Fruit fly (Drosophila melanogaster) whole organism, prepupa: Measurements from ENCODE around the gene Bka.

Experiments
- Blimp-1 ChIP-seq: fragments of 200-800 bp; sonication (Bioruptor generic); optimal IDR thresholded peaks from 3 replicates; lab custom pipeline; 2017; ENCODE audit warnings: missing biosample characterization, missing genetic modification characterization, mild to moderate bottlenecking, moderate library complexity, missing genetic modification reagents
- CG10631 ChIP-seq: fragments of 200-800 bp; sonication (Bioruptor generic); optimal IDR thresholded peaks from 2 replicates; lab custom pipeline; 2016; ENCODE audit warnings: missing biosample characterization, missing genetic modification characterization
- CG10669 ChIP-seq: fragments of 200-800 bp; sonication (Bioruptor generic); optimal IDR thresholded peaks from 3 replicates; lab custom pipeline; 2018; ENCODE audit warnings: missing biosample characterization, mild to moderate bottlenecking, missing genetic modification characterization, moderate library complexity
- CG11902 ChIP-seq: fragments of 200-800 bp; sonication (Bioruptor generic); optimal IDR thresholded peaks from 3 replicates; lab custom pipeline; 2016; ENCODE audit warnings: missing biosample characterization, missing genetic modification characterization
- CG15336 ChIP-seq: fragments of 200-800 bp; sonication (Bioruptor generic); IDR thresholded peaks from 2 replicates; pipeline ENCODE4 v1.3.6; 2022; ENCODE audit warnings: missing biosample characterization, missing genetic modification characterization
- CG1621 ChIP-seq: fragments of 200-800 bp; sonication (Bioruptor generic); optimal IDR thresholded peaks from 3 replicates; lab custom pipeline; 2018; ENCODE audit warnings: missing biosample characterization, mild to moderate bottlenecking, missing genetic modification characterization
- CG16779 ChIP-seq: fragments of 200-800 bp; sonication (Bioruptor generic); optimal IDR thresholded peaks from 3 replicates; lab custom pipeline; 2017; ENCODE audit warnings: missing biosample characterization, mild to moderate bottlenecking, missing genetic modification characterization
- CG3919 ChIP-seq: fragments of 200-800 bp; sonication (Bioruptor generic); optimal IDR thresholded peaks from 3 replicates; lab custom pipeline; 2016; ENCODE audit warnings: missing biosample characterization, missing genetic modification characterization
- CG4318 ChIP-seq: fragments of 200-800 bp; sonication (Bioruptor generic); optimal IDR thresholded peaks from 3 replicates; lab custom pipeline; 2017; ENCODE audit warnings: missing biosample characterization, mild to moderate bottlenecking, missing genetic modification characterization
- CG6276 ChIP-seq: fragments of 200-800 bp; sonication (Bioruptor generic); optimal IDR thresholded peaks from 2 replicates; lab custom pipeline; 2017; ENCODE audit warnings: missing biosample characterization, mild to moderate bottlenecking, missing genetic modification characterization
- CG6792 ChIP-seq: fragments of 200-800 bp; sonication (Bioruptor generic); optimal IDR thresholded peaks from 3 replicates; lab custom pipeline; 2016; ENCODE audit warnings: missing biosample characterization, missing genetic modification characterization
- CG6808 ChIP-seq: fragments of 200-800 bp; sonication (Bioruptor generic); optimal IDR thresholded peaks from 3 replicates; lab custom pipeline; 2017; ENCODE audit warnings: missing biosample characterization, missing genetic modification characterization, mild to moderate bottlenecking, moderate library complexity, missing genetic modification reagents
- CG6854 ChIP-seq: fragments of 200-800 bp; sonication (Bioruptor generic); optimal IDR thresholded peaks from 2 replicates; lab custom pipeline; 2017; ENCODE audit warnings: missing biosample characterization, mild to moderate bottlenecking, missing genetic modification characterization
- CG7368 ChIP-seq: fragments of 200-800 bp; sonication (Bioruptor generic); optimal IDR thresholded peaks from 3 replicates; lab custom pipeline; 2016; ENCODE audit warnings: missing biosample characterization, missing genetic modification characterization
- CG8319 ChIP-seq: fragments of 200-800 bp; sonication (Bioruptor generic); optimal IDR thresholded peaks from 3 replicates; lab custom pipeline; 2016; ENCODE audit warnings: missing biosample characterization, missing genetic modification characterization
- CG9139 ChIP-seq: fragments of 200-800 bp; sonication (Bioruptor generic); optimal IDR thresholded peaks from 3 replicates; lab custom pipeline; 2017; ENCODE audit warnings: missing biosample characterization, mild to moderate bottlenecking, missing genetic modification characterization
- Eip75B ChIP-seq: fragments of 200-800 bp; sonication (Bioruptor generic); optimal IDR thresholded peaks from 3 replicates; lab custom pipeline; 2016; ENCODE audit warnings: missing biosample characterization, missing genetic modification characterization
- Ets21C ChIP-seq: fragments of 200-800 bp; sonication (Bioruptor generic); optimal IDR thresholded peaks from 3 replicates; lab custom pipeline; 2016; ENCODE audit warnings: missing biosample characterization, missing genetic modification characterization
- Ets96B ChIP-seq: fragments of 200-800 bp; optimal IDR thresholded peaks from 2 replicates; lab custom pipeline; 2019; ENCODE audit warnings: missing biosample characterization, mild to moderate bottlenecking, missing genetic modification characterization, moderate library complexity
- Gug ChIP-seq: fragments of 200-800 bp; sonication (Bioruptor generic); IDR thresholded peaks from 2 replicates; pipeline ENCODE4 v1.3.6; 2022; ENCODE audit warnings: missing biosample characterization, missing genetic modification characterization
- Hr4 ChIP-seq: fragments of 200-800 bp; sonication (Bioruptor generic); optimal IDR thresholded peaks from 3 replicates; lab custom pipeline; 2016; ENCODE audit warnings: missing biosample characterization, missing genetic modification characterization
- Lpt ChIP-seq: fragments of 200-800 bp; sonication (Bioruptor generic); optimal IDR thresholded peaks from 3 replicates; lab custom pipeline; 2016; ENCODE audit warnings: missing biosample characterization, missing genetic modification characterization
- OdsH ChIP-seq: fragments of 200-800 bp; sonication (Bioruptor generic); optimal IDR thresholded peaks from 3 replicates; lab custom pipeline; 2016; ENCODE audit warnings: missing biosample characterization, missing genetic modification characterization
- Smox ChIP-seq: fragments of 200-800 bp; sonication (Bioruptor generic); optimal IDR thresholded peaks from 3 replicates; lab custom pipeline; 2016; ENCODE audit warnings: missing biosample characterization, missing genetic modification characterization
- Sox14 ChIP-seq: fragments of 200-800 bp; sonication (Bioruptor generic); optimal IDR thresholded peaks from 3 replicates; lab custom pipeline; 2016; ENCODE audit warnings: missing biosample characterization, missing genetic modification characterization
- Sox15 ChIP-seq: fragments of 200-800 bp; sonication (Bioruptor generic); optimal IDR thresholded peaks from 3 replicates; lab custom pipeline; 2016; ENCODE audit warnings: missing biosample characterization, missing genetic modification characterization
- achi ChIP-seq: fragments of 200-800 bp; sonication (Bioruptor generic); optimal IDR thresholded peaks from 3 replicates; lab custom pipeline; 2016; ENCODE audit warnings: missing biosample characterization, missing genetic modification characterization
- acj6 ChIP-seq: fragments of 200-800 bp; sonication (Bioruptor generic); optimal IDR thresholded peaks from 3 replicates; lab custom pipeline; 2016; ENCODE audit warnings: missing biosample characterization, missing genetic modification characterization
- cyc ChIP-seq: fragments of 200-800 bp; sonication (Bioruptor generic); optimal IDR thresholded peaks from 3 replicates; lab custom pipeline; 2016; ENCODE audit warnings: missing biosample characterization, missing genetic modification characterization
- dac ChIP-seq: fragments of 200-800 bp; sonication (Bioruptor generic); optimal IDR thresholded peaks from 2 replicates; lab custom pipeline; 2017; ENCODE audit warnings: missing biosample characterization, mild to moderate bottlenecking, missing genetic modification characterization
- esn ChIP-seq: fragments of 200-800 bp; sonication (Bioruptor generic); optimal IDR thresholded peaks from 2 replicates; lab custom pipeline; 2016; ENCODE audit warnings: missing biosample characterization, mild to moderate bottlenecking, missing genetic modification characterization, moderate library complexity
- fd59A ChIP-seq: fragments of 200-800 bp; sonication (Bioruptor generic); optimal IDR thresholded peaks from 2 replicates; lab custom pipeline; 2017; ENCODE audit warnings: missing biosample characterization, mild to moderate bottlenecking, missing genetic modification characterization, missing genetic modification reagents
- fkh ChIP-seq: fragments of 200-800 bp; sonication (Bioruptor generic); optimal IDR thresholded peaks from 3 replicates; lab custom pipeline; 2017; ENCODE audit warnings: missing biosample characterization, mild to moderate bottlenecking, missing genetic modification characterization, moderate library complexity
- lz ChIP-seq: fragments of 200-800 bp; sonication (Bioruptor generic); optimal IDR thresholded peaks from 3 replicates; lab custom pipeline; 2016; ENCODE audit warnings: missing biosample characterization, missing genetic modification characterization
- net ChIP-seq: fragments of 200-800 bp; sonication (Bioruptor generic); optimal IDR thresholded peaks from 3 replicates; lab custom pipeline; 2016; ENCODE audit warnings: missing biosample characterization, missing genetic modification characterization
- pdm3 ChIP-seq: fragments of 200-800 bp; sonication (Bioruptor generic); optimal IDR thresholded peaks from 3 replicates; lab custom pipeline; 2016; ENCODE audit warnings: missing biosample characterization, missing genetic modification characterization
- salr ChIP-seq, 2 experiments: fragments of 200-800 bp; sonication (Bioruptor generic); optimal IDR thresholded peaks; 3 replicates each; lab custom pipeline; 2016 to 2018; ENCODE audit warnings: missing biosample characterization in 2 of 2, missing genetic modification characterization in 2 of 2, mild to moderate bottlenecking in 1 of 2
- spab ChIP-seq: fragments of 200-800 bp; sonication (Bioruptor generic); optimal IDR thresholded peaks from 2 replicates; lab custom pipeline; 2017; ENCODE audit warnings: missing biosample characterization, mild to moderate bottlenecking, missing genetic modification characterization, missing genetic modification reagents
- ss ChIP-seq, 2 experiments: fragments of 200-800 bp; sonication (Bioruptor generic); optimal IDR thresholded peaks; 2 replicates in 1 of 2; 3 replicates in 1 of 2; lab custom pipeline; 2017 to 2018; ENCODE audit warnings: mild to moderate bottlenecking in 2 of 2, missing biosample characterization in 2 of 2, missing genetic modification characterization in 2 of 2, moderate library complexity in 1 of 2
- svp ChIP-seq: fragments of 200-800 bp; sonication (Bioruptor generic); peaks from one replicate; lab custom pipeline; 2016; ENCODE audit warnings: missing biosample characterization, missing genetic modification characterization
- topi ChIP-seq: fragments of 200-800 bp; sonication (Bioruptor generic); optimal IDR thresholded peaks from 3 replicates; lab custom pipeline; 2016; ENCODE audit warnings: missing biosample characterization, missing genetic modification characterization
- vri ChIP-seq: fragments of 200-800 bp; sonication (Bioruptor generic); optimal IDR thresholded peaks from 3 replicates; lab custom pipeline; 2016; ENCODE audit warnings: missing biosample characterization, mild to moderate bottlenecking, missing genetic modification characterization

Gene Bka

dm6 chr2L:9921401-9921800, 26.3 kb downstream of the Bka start, which contains the start of gene CG4592 (continued):
- TF ChIP-seq achi (GFP tag; lab: Kevin White, UChicago), result peak; percentile 77
- peak; percentile 55 for TF ChIP-seq CG9139
- TF ChIP-seq CG16779 (tag; lab: Kevin White, UChicago), result peak; percentile 40
- peak; percentile 62 for TF ChIP-seq CG6808 (GFP tag; lab: Kevin White, UChicago)
- TF ChIP-seq Ets21C (GFP tag; lab: Kevin White, UChicago), result no peak
- TF ChIP-seq topi (GFP tag; lab: Kevin White, UChicago), result peak; percentile 76
- peak; percentile 83 for TF ChIP-seq Eip75B (GFP tag; lab: Kevin White, UChicago)
- peak; percentile 69 for TF ChIP-seq cyc (GFP tag; lab: Kevin White, UChicago)
- peak; percentile 78 for TF ChIP-seq Hr4 (GFP tag; lab: Kevin White, UChicago)
- peak; percentile 36 for TF ChIP-seq Blimp-1 (GFP tag; lab: Kevin White, UChicago)
- peak; percentile 84 for TF ChIP-seq svp (GFP tag; lab: Kevin White, UChicago)
- TF ChIP-seq salr (GFP tag; optimal IDR thresholded peaks at IDR 0.05; lab: Kevin White, UChicago), result peak in 1 of 2 experiments; percentile 68
- peak; percentile 31; the same call in 1 of the 2 replicates for TF ChIP-seq Gug (GFP tag; lab: Robert Waterston, UW)
- peak; percentile 69 for TF ChIP-seq CG6792 (GFP tag; lab: Kevin White, UChicago)
- peak; percentile 28 for TF ChIP-seq CG4318
- peak; percentile 84 for TF ChIP-seq acj6 (GFP tag; lab: Kevin White, UChicago)
- TF ChIP-seq CG6854 (GFP tag; lab: Kevin White, UChicago), result no peak
- TF ChIP-seq esn (GFP tag; lab: Kevin White, UChicago), result peak; percentile 86
- TF ChIP-seq Ets96B, result no peak
- TF ChIP-seq Sox14, result peak; percentile 74
- TF ChIP-seq CG10631 (GFP tag; lab: Kevin White, UChicago), result peak; percentile 53
- peak; percentile 8 for TF ChIP-seq CG11902 (GFP tag; lab: Kevin White, UChicago)
- TF ChIP-seq net (GFP tag; lab: Kevin White, UChicago), result peak; percentile 77
- peak; percentile 43 for TF ChIP-seq fd59A (GFP tag; lab: Kevin White, UChicago)
- peak; percentile 5 for TF ChIP-seq CG8319 (GFP tag; lab: Kevin White, UChicago)
- peak; percentile 75 for TF ChIP-seq lz (GFP tag; lab: Kevin White, UChicago)
- TF ChIP-seq CG10669 (GFP tag; lab: Kevin White, UChicago), result no peak
- peak; percentile 65 for TF ChIP-seq CG1621
- peak; percentile 81 for TF ChIP-seq Smox (GFP tag; lab: Kevin White, UChicago)
- no peak for TF ChIP-seq dac (GFP tag; lab: Kevin White, UChicago)
- TF ChIP-seq spab (GFP tag; lab: Kevin White, UChicago), result peak; percentile 44
- peak; percentile 28 for TF ChIP-seq Sox15 (GFP tag; lab: Kevin White, UChicago)
- TF ChIP-seq CG6276 (GFP tag; lab: Kevin White, UChicago), result peak; percentile 60
- TF ChIP-seq CG15336 (GFP tag; lab: Robert Waterston, UW), result peak; percentile 83
- peak; percentile 82 for TF ChIP-seq CG3919 (GFP tag; lab: Kevin White, UChicago)
- no peak for TF ChIP-seq ss (GFP tag; optimal IDR thresholded peaks at IDR 0.05; lab: Kevin White, UChicago)
- peak; percentile 97 for TF ChIP-seq fkh (GFP tag; lab: Kevin White, UChicago)

dm6 chr2L:9924765-9925164, 29.7 kb downstream of the Bka start, which contains the start of the genes TbCMF46 and CG42366:
TSS of gene TbCMF46 (minus strand) at chr2L:9924865.
TSS of gene CG42366 (plus strand) at chr2L:9925161.
- no peak for TF ChIP-seq Ets96B
- TF ChIP-seq Gug (GFP tag; lab: Robert Waterston, UW), result no peak
- no peak for TF ChIP-seq CG10669 (GFP tag; lab: Kevin White, UChicago)
- no peak for TF ChIP-seq ss (GFP tag; optimal IDR thresholded peaks at IDR 0.05; lab: Kevin White, UChicago)
- TF ChIP-seq CG6808 (GFP tag; lab: Kevin White, UChicago), result no peak
- TF ChIP-seq esn (GFP tag; lab: Kevin White, UChicago), result no peak
- TF ChIP-seq dac (GFP tag; lab: Kevin White, UChicago), result no peak
- TF ChIP-seq CG7368 (GFP tag; lab: Kevin White, UChicago), result no peak
- TF ChIP-seq OdsH (GFP tag; lab: Kevin White, UChicago), result no peak
- TF ChIP-seq pdm3 (GFP tag; lab: Kevin White, UChicago), result no peak
- TF ChIP-seq fkh (GFP tag; lab: Kevin White, UChicago), result no peak
- no peak for TF ChIP-seq Lpt (GFP tag; lab: Kevin White, UChicago)
- TF ChIP-seq net (GFP tag; lab: Kevin White, UChicago), result no peak
- TF ChIP-seq CG6792 (GFP tag; lab: Kevin White, UChicago), result no peak
- no peak for TF ChIP-seq CG6854 (GFP tag; lab: Kevin White, UChicago)
- no peak for TF ChIP-seq spab (GFP tag; lab: Kevin White, UChicago)
- no peak for TF ChIP-seq vri (GFP tag; lab: Kevin White, UChicago)
